Fruit fly (Drosophila melanogaster) whole organism, embryonic: ENCODE data around the gene Pex2.

Experiments used
- ATbp ChIP-seq: fragments of 200-800 bp; sonication (Bioruptor generic); optimal IDR thresholded peaks from 2 replicates; lab custom pipeline; 2017; ENCODE audit warnings: missing biosample characterization, mild to moderate bottlenecking, missing genetic modification characterization, missing genetic modification reagents
- Atf3 ChIP-seq: fragments of 200-800 bp; sonication (Bioruptor generic); optimal IDR thresholded peaks from 3 replicates; lab custom pipeline; 2016; ENCODE audit warnings: missing biosample characterization, missing genetic modification characterization
- BtbVII ChIP-seq: fragments of 200-800 bp; sonication (Bioruptor generic); optimal IDR thresholded peaks from 3 replicates; lab custom pipeline; 2017; ENCODE audit warnings: missing biosample characterization, mild to moderate bottlenecking, missing genetic modification characterization
- CG11085 ChIP-seq: fragments of 200-800 bp; sonication (Bioruptor generic); IDR thresholded peaks from 2 replicates; pipeline ENCODE4 v1.3.6; 2022; ENCODE audit warnings: missing biosample characterization, missing genetic modification characterization
- CG11398 ChIP-seq: fragments of 200-800 bp; sonication (Bioruptor generic); optimal IDR thresholded peaks from 2 replicates; lab custom pipeline; 2016; ENCODE audit warnings: missing biosample characterization, missing genetic modification characterization
- CG11456 ChIP-seq: fragments of 200-800 bp; sonication (Bioruptor generic); IDR thresholded peaks from 3 replicates; pipeline ENCODE4 v1.3.6; 2022; ENCODE audit warnings: missing biosample characterization, missing genetic modification characterization
- CG12155 ChIP-seq: fragments of 200-800 bp; sonication (Bioruptor generic); optimal IDR thresholded peaks from 3 replicates; lab custom pipeline; 2016; ENCODE audit warnings: missing biosample characterization, missing genetic modification characterization
- CG16813 ChIP-seq: fragments of 200-800 bp; sonication (Bioruptor generic); IDR thresholded peaks from 3 replicates; pipeline ENCODE4 v1.3.6; 2022; ENCODE audit warnings: missing biosample characterization, missing genetic modification characterization; ENCODE audit not compliant: partially characterized antibody
- CG17328 ChIP-seq: fragments of 200-800 bp; sonication (Bioruptor generic); IDR thresholded peaks from 2 replicates; pipeline ENCODE4 v1.3.6; 2022; ENCODE audit warnings: missing biosample characterization, missing genetic modification characterization
- CG17359 ChIP-seq: fragments of 200-800 bp; sonication (Bioruptor generic); optimal IDR thresholded peaks from 3 replicates; lab custom pipeline; 2018; ENCODE audit warnings: missing biosample characterization, mild to moderate bottlenecking, missing genetic modification characterization, moderate library complexity
- CG17385 ChIP-seq: fragments of 200-800 bp; sonication (Bioruptor generic); optimal IDR thresholded peaks from 3 replicates; lab custom pipeline; 2018; ENCODE audit warnings: missing biosample characterization, mild to moderate bottlenecking, missing genetic modification characterization
- CG32532 ChIP-seq: fragments of 200-800 bp; sonication (Bioruptor generic); IDR thresholded peaks from 2 replicates; pipeline ENCODE4 v1.3.6; 2022; ENCODE audit warnings: missing biosample characterization, missing genetic modification characterization
- CG32767 ChIP-seq: fragments of 200-800 bp; sonication (Bioruptor generic); IDR thresholded peaks from 2 replicates; pipeline ENCODE4 v1.3.6; 2022; ENCODE audit warnings: missing biosample characterization, missing genetic modification characterization
- CG4707 ChIP-seq: fragments of 200-800 bp; sonication (Bioruptor generic); optimal IDR thresholded peaks from 2 replicates; lab custom pipeline; 2018; ENCODE audit warnings: missing biosample characterization, mild to moderate bottlenecking, missing genetic modification characterization, moderate library complexity
- CG6175 ChIP-seq: fragments of 200-800 bp; sonication (Bioruptor generic); IDR thresholded peaks from 3 replicates; pipeline ENCODE4 v1.3.6; 2022; ENCODE audit warnings: missing biosample characterization, missing genetic modification characterization
- CG6791 ChIP-seq: fragments of 200-800 bp; sonication (Bioruptor generic); IDR thresholded peaks from 3 replicates; pipeline ENCODE4 v1.3.6; 2022; ENCODE audit warnings: missing biosample characterization, missing genetic modification characterization; ENCODE audit not compliant: partially characterized antibody
- CG7372 ChIP-seq: fragments of 200-800 bp; sonication (Bioruptor generic); IDR thresholded peaks from 2 replicates; pipeline ENCODE4 v1.3.6; 2022; ENCODE audit warnings: missing biosample characterization, missing genetic modification characterization
- CG7928 ChIP-seq: fragments of 200-800 bp; sonication (Bioruptor generic); optimal IDR thresholded peaks from 2 replicates; lab custom pipeline; 2017; ENCODE audit warnings: missing biosample characterization, mild to moderate bottlenecking, missing genetic modification characterization
- CG9932 ChIP-seq: fragments of 200-800 bp; sonication (Bioruptor generic); IDR thresholded peaks from 2 replicates; pipeline ENCODE4 v1.3.6; 2022; ENCODE audit warnings: missing biosample characterization, missing genetic modification characterization
- Deaf1 ChIP-seq: fragments of 200-800 bp; optimal IDR thresholded peaks from 3 replicates; lab custom pipeline; 2019; ENCODE audit warnings: missing biosample characterization, mild to moderate bottlenecking, missing genetic modification characterization, moderate library complexity
- Dll ChIP-seq: fragments of 200-800 bp; sonication (Bioruptor generic); IDR thresholded peaks from 4 replicates; pipeline ENCODE4 v1.3.6; 2022; ENCODE audit warnings: missing biosample characterization, missing genetic modification characterization; ENCODE audit not compliant: partially characterized antibody
- Ets65A ChIP-seq: fragments of 200-800 bp; sonication (Bioruptor generic); peaks from one replicate; lab custom pipeline; 2016; ENCODE audit warnings: missing biosample characterization, missing genetic modification characterization
- Fer1 ChIP-seq: fragments of 200-800 bp; sonication (Bioruptor generic); optimal IDR thresholded peaks from 2 replicates; lab custom pipeline; 2017; ENCODE audit warnings: missing biosample characterization, mild to moderate bottlenecking, missing genetic modification characterization
- Gug ChIP-seq: fragments of 200-800 bp; sonication (Bioruptor generic); IDR thresholded peaks from 4 replicates; pipeline ENCODE4 v1.3.6; 2022; ENCODE audit warnings: missing biosample characterization, missing genetic modification characterization
- Lhr ChIP-seq: fragments of 200-800 bp; sonication (Bioruptor generic); optimal IDR thresholded peaks from 3 replicates; lab custom pipeline; 2017; ENCODE audit warnings: mild to moderate bottlenecking, missing biosample characterization, missing genetic modification reagents, missing genetic modification characterization
- NfI ChIP-seq: fragments of 200-800 bp; sonication (Bioruptor generic); optimal IDR thresholded peaks from 3 replicates; lab custom pipeline; 2018; ENCODE audit warnings: missing biosample characterization, mild to moderate bottlenecking, missing genetic modification characterization, moderate library complexity
- Rfx ChIP-seq: fragments of 200-800 bp; sonication (Bioruptor generic); IDR thresholded peaks from 2 replicates; pipeline ENCODE4 v1.3.6; 2022; ENCODE audit warnings: missing biosample characterization, missing genetic modification characterization
- Usf ChIP-seq: fragments of 200-800 bp; sonication (Bioruptor generic); optimal IDR thresholded peaks from 2 replicates; lab custom pipeline; 2017; ENCODE audit warnings: missing genotype, missing biosample characterization, missing genetic modification characterization
- Xbp1 ChIP-seq: fragments of 200-800 bp; sonication (Bioruptor generic); optimal IDR thresholded peaks from 3 replicates; lab custom pipeline; 2016; ENCODE audit warnings: missing biosample characterization, mild to moderate bottlenecking, missing genetic modification characterization
- ac ChIP-seq: fragments of 200-800 bp; sonication (Bioruptor generic); optimal IDR thresholded peaks from 3 replicates; lab custom pipeline; 2017; ENCODE audit warnings: missing biosample characterization, mild to moderate bottlenecking, missing genetic modification characterization
- chif ChIP-seq, 2 experiments: fragments of 200-800 bp; sonication (Bioruptor generic); optimal IDR thresholded peaks; 3 replicates each; lab custom pipeline; 2016; ENCODE audit warnings: missing biosample characterization in 2 of 2, missing genetic modification characterization in 2 of 2
- chinmo ChIP-seq: fragments of 200-800 bp; sonication (Bioruptor generic); IDR thresholded peaks from 4 replicates; pipeline ENCODE4 v1.3.6; 2022; ENCODE audit warnings: missing biosample characterization, missing genetic modification characterization; ENCODE audit not compliant: partially characterized antibody
- fd96Cb ChIP-seq: fragments of 200-800 bp; sonication (Bioruptor generic); optimal IDR thresholded peaks from 2 replicates; lab custom pipeline; 2018; ENCODE audit warnings: missing biosample characterization, mild to moderate bottlenecking, missing genetic modification characterization, moderate library complexity
- klu ChIP-seq: fragments of 200-800 bp; sonication (Bioruptor generic); IDR thresholded peaks from 2 replicates; pipeline ENCODE4 v1.3.6; 2022; ENCODE audit warnings: missing biosample characterization, missing genetic modification characterization
- lab ChIP-seq: fragments of 200-800 bp; sonication (Bioruptor generic); optimal IDR thresholded peaks from 3 replicates; lab custom pipeline; 2017; ENCODE audit warnings: missing biosample characterization, missing genetic modification characterization, mild to moderate bottlenecking, moderate library complexity, missing genetic modification reagents
- lbe ChIP-seq: fragments of 200-800 bp; sonication (Bioruptor generic); optimal IDR thresholded peaks from 2 replicates; lab custom pipeline; 2016; ENCODE audit warnings: missing biosample characterization, mild to moderate bottlenecking, missing genetic modification characterization
- lmd ChIP-seq: fragments of 200-800 bp; sonication (Bioruptor generic); IDR thresholded peaks from 2 replicates; pipeline ENCODE4 v1.3.6; 2022; ENCODE audit warnings: missing biosample characterization, missing genetic modification characterization
- nerfin-1 ChIP-seq: fragments of 200-800 bp; sonication (Bioruptor generic); optimal IDR thresholded peaks from 3 replicates; lab custom pipeline; 2019; ENCODE audit warnings: missing biosample characterization, mild to moderate bottlenecking, missing genetic modification characterization, moderate library complexity
- prd ChIP-seq, 3 experiments: fragments of >200 bp in 2 of 3; fragments of 200-800 bp in 1 of 3; sonication (Bioruptor generic) in 1 of 3; optimal IDR thresholded peaks in 2 of 3; IDR thresholded peaks in 1 of 3; 2 replicates in 2 of 3; 3 replicates in 1 of 3; pipeline versions ENCODE4 v1.3.6 to Lab custom; 2017 to 2022; ENCODE audit warnings: missing biosample characterization in 1 of 3, missing genetic modification characterization in 1 of 3
- row ChIP-seq: fragments of 200-800 bp; sonication (Bioruptor generic); IDR thresholded peaks from 3 replicates; pipeline ENCODE4 v1.3.6; 2022; ENCODE audit warnings: missing biosample characterization, missing genetic modification characterization
- scrt ChIP-seq: fragments of 200-800 bp; sonication (Bioruptor generic); optimal IDR thresholded peaks from 2 replicates; lab custom pipeline; 2018; ENCODE audit warnings: missing biosample characterization, mild to moderate bottlenecking, missing genetic modification characterization, moderate library complexity
- sens ChIP-seq: fragments of 200-800 bp; sonication (Bioruptor generic); peaks from one replicate; lab custom pipeline; 2016; ENCODE audit warnings: missing biosample characterization, missing genetic modification characterization
- slbo ChIP-seq: fragments of 200-800 bp; sonication (Bioruptor generic); IDR thresholded peaks from 2 replicates; pipeline ENCODE4 v1.3.6; 2022; ENCODE audit warnings: missing biosample characterization, missing genetic modification characterization
- sna ChIP-seq: fragments of 200-800 bp; sonication (Bioruptor generic); IDR thresholded peaks from 2 replicates; pipeline ENCODE4 v1.3.6; 2022; ENCODE audit warnings: missing biosample characterization, missing genetic modification characterization; ENCODE audit not compliant: partially characterized antibody
- sr ChIP-seq: fragments of 200-800 bp; sonication (Bioruptor generic); IDR thresholded peaks from 3 replicates; pipeline ENCODE4 v1.3.6; 2022; ENCODE audit warnings: missing biosample characterization, missing genetic modification characterization
- vvl ChIP-seq: fragments of 200-800 bp; sonication (Bioruptor generic); IDR thresholded peaks from 2 replicates; pipeline ENCODE4 v1.3.6; 2022; ENCODE audit warnings: missing biosample characterization, missing genetic modification characterization
- wek ChIP-seq: fragments of 200-800 bp; sonication (Bioruptor generic); optimal IDR thresholded peaks from 3 replicates; lab custom pipeline; 2018; ENCODE audit warnings: missing biosample characterization, mild to moderate bottlenecking, missing genetic modification characterization, moderate library complexity
- zf30C ChIP-seq: fragments of 200-800 bp; sonication (Bioruptor generic); optimal IDR thresholded peaks from 3 replicates; lab custom pipeline; 2018; ENCODE audit warnings: missing biosample characterization, mild to moderate bottlenecking, missing genetic modification characterization

The Pex2 gene

dm6 chr3L:8370922-8371321 is 32.1 kb downstream of the Pex2 start:
- no peak for TF ChIP-seq CG17359 (tag; lab: Kevin White, UChicago)
- TF ChIP-seq sens, result peak; percentile 53
- 0 out of 2 replicates have a peak, but pooled peaks have one; percentile 11 for TF ChIP-seq lmd
- peak; percentile 28; the same call in 1 of the 2 replicates for TF ChIP-seq Rfx (GFP tag; lab: Robert Waterston, UW)
- 0 out of 3 replicates have a peak, but pooled peaks have one; percentile 36 for TF ChIP-seq row (GFP tag; lab: Robert Waterston, UW)
- no peak for TF ChIP-seq prd (optimal IDR thresholded peaks at IDR 0.05; lab: Kevin White, UChicago)
- TF ChIP-seq prd (GFP tag; IDR thresholded peaks at IDR 0.05; lab: Robert Waterston, UW), result peak; percentile 17; the same call in 1 of the 3 replicates
- TF ChIP-seq sna (GFP tag; lab: Robert Waterston, UW), result no peak
- 0 out of 2 replicates have a peak, but pooled peaks have one; percentile 27 for TF ChIP-seq slbo (GFP tag; lab: Robert Waterston, UW)
- no peak for TF ChIP-seq ATbp (GFP tag; lab: Kevin White, UChicago)
- peak; percentile 9 for TF ChIP-seq lbe (GFP tag; lab: Kevin White, UChicago)
- 0 out of 2 replicates have a peak, but pooled peaks have one; percentile 9 for TF ChIP-seq vvl (GFP tag; lab: Robert Waterston, UW)
- peak; percentile 40 for TF ChIP-seq Ets65A (GFP tag; lab: Kevin White, UChicago)
- TF ChIP-seq, all 482 proteins: peak for 9

DNA sequence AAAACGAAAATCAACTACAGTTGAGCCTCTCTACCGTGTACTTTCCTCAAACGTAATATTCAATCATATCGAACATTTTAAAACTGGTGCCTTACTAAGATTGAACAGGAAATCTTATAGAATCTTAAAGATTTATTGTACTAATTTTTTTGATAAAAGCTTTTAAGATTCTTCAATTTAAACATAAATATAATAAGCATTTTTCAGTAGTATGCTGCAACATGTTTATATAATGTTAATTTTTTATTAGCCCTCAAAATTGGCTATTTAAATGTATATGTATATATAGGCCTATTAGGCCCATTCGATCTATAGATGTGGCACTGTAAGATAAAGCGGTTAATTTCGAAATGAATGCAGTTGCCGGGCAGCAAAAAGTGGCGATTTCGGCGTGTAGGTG is 32.7 kb downstream of the Pex2 start:
- TF ChIP-seq wek (GFP tag; lab: Kevin White, UChicago), result no peak
- no peak for TF ChIP-seq CG11398
- no peak for TF ChIP-seq Dll (GFP tag; lab: Robert Waterston, UW)
- TF ChIP-seq fd96Cb (tag; lab: Kevin White, UChicago), result no peak
- TF ChIP-seq chif (GFP tag; optimal IDR thresholded peaks at IDR 0.05; lab: Kevin White, UChicago), result no peak
- no peak for TF ChIP-seq Xbp1 (GFP tag; lab: Kevin White, UChicago)
- TF ChIP-seq CG4707, result no peak
- TF ChIP-seq CG17328 (GFP tag; lab: Robert Waterston, UW), result no peak
- TF ChIP-seq CG7372 (GFP tag; lab: Robert Waterston, UW), result no peak
- TF ChIP-seq CG7928 (GFP tag; lab: Kevin White, UChicago), result no peak
- no peak for TF ChIP-seq Usf (GFP tag; lab: Kevin White, UChicago)
- no peak for TF ChIP-seq Fer1 (GFP tag; lab: Kevin White, UChicago)
- no peak for TF ChIP-seq Gug
- no peak for TF ChIP-seq CG11085 (GFP tag; lab: Robert Waterston, UW)
- no peak for TF ChIP-seq CG6791 (GFP tag; lab: Robert Waterston, UW)
- no peak for TF ChIP-seq Atf3 (GFP tag; lab: Kevin White, UChicago)
- TF ChIP-seq nerfin-1 (tag; lab: Kevin White, UChicago), result no peak
- TF ChIP-seq lab (GFP tag; lab: Kevin White, UChicago), result no peak
- no peak for TF ChIP-seq CG32532
- TF ChIP-seq ac (GFP tag; lab: Kevin White, UChicago), result no peak

- TF ChIP-seq Lhr (GFP tag; lab: Kevin White, UChicago), result no peak
- TF ChIP-seq CG9932 (GFP tag; lab: Robert Waterston, UW), result 0 out of 2 replicates have a peak, but pooled peaks have one; percentile 16
- no peak for TF ChIP-seq CG11398
- no peak for TF ChIP-seq CG17385 (GFP tag; lab: Kevin White, UChicago)
- TF ChIP-seq klu (GFP tag; lab: Robert Waterston, UW), result 0 out of 2 replicates have a peak, but pooled peaks have one; percentile 23
- TF ChIP-seq CG16813 (GFP tag; lab: Robert Waterston, UW), result no peak
- no peak for TF ChIP-seq lbe (GFP tag; lab: Kevin White, UChicago)
- TF ChIP-seq BtbVII (GFP tag; lab: Kevin White, UChicago), result no peak
- TF ChIP-seq chinmo (GFP tag; lab: Robert Waterston, UW), result 0 out of 4 replicates have a peak, but pooled peaks have one; percentile 72
- no peak for TF ChIP-seq scrt (GFP tag; lab: Kevin White, UChicago)
- TF ChIP-seq CG11456, result 0 out of 3 replicates have a peak, but pooled peaks have one; percentile 5
- TF ChIP-seq sr, result no peak
- TF ChIP-seq CG6175, result peak; percentile 75; the same call in 2 of the 3 replicates
- peak; percentile 80 for TF ChIP-seq Deaf1 (tag; lab: Kevin White, UChicago)
- no peak for TF ChIP-seq zf30C
- TF ChIP-seq sens, result peak; percentile 14
- TF ChIP-seq NfI (GFP tag; lab: Kevin White, UChicago), result no peak
- no peak for TF ChIP-seq CG32767 (GFP tag; lab: Robert Waterston, UW)
- no peak for TF ChIP-seq CG12155
Measured at dm6 chr3L:8372035-8372434, 33.2 kb downstream of the Pex2 start, which contains the start of gene ImpE1. Gene ImpE1, plus strand, starts transcription at chr3L:8372405.
